Worm (Caenorhabditis elegans): Measurements from ENCODE around the gene nhl-3.

DNA sequence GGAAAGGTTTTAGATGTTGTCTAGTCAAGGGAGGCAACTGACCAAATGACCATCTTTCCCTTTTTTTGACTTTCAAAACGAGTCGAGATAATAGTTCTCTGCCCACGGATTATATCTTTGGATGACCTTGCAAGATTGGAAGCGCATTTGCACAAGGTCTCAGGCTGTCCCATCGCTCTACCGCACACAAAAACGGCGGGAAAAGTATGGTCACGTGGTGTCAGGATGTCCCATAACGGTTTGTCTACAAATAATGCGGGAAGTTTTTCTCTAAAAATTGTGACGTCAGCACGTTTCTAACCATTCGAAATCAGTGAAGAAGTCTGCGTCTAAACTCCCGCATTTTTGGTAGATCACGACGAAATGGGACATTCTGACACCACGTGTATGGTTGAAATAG, 6.4 kb upstream of the nhl-3 start, which contains the start of gene W04H10.6:
- no peak for TF ChIP-seq skn-1 (tag; optimal IDR thresholded peaks at IDR 0.05)
- no peak for TF ChIP-seq fkh-10 (GFP tag; optimal IDR thresholded peaks at IDR 0.05)
- no peak for TF ChIP-seq nhr-90 (tag; optimal IDR thresholded peaks at IDR 0.05; ENCODE audit: poor library complexity)
- TF ChIP-seq dpl-1 (GFP tag; optimal IDR thresholded peaks at IDR 0.05), result peak in 2 of 3 experiments; percentile 20 to 24
- no peak for TF ChIP-seq aly-2 (tag; optimal IDR thresholded peaks at IDR 0.05)
